Fruit fly (Drosophila melanogaster): ENCODE results near the gene mkg-p.

The mkg-p gene

dm6 chr3L:8398763-8399445 is 6.2 kb downstream of the mkg-p start (continued):
- TF ChIP-seq CG12219 (GFP tag; optimal IDR thresholded peaks at IDR 0.05), result no peak
- peak; percentile 16 for TF ChIP-seq nmo (GFP tag; optimal IDR thresholded peaks at IDR 0.05)
- TF ChIP-seq Myb (GFP tag; optimal IDR thresholded peaks at IDR 0.05), result no peak
- no peak for TF ChIP-seq klu (GFP tag; IDR thresholded peaks at IDR 0.05)
- 0 out of 2 replicates have a peak, but pooled peaks have one; percentile 15 for TF ChIP-seq esg (GFP tag; conservative IDR thresholded peaks at IDR 0.05)
- TF ChIP-seq Atf6 (GFP tag; IDR thresholded peaks at IDR 0.05), result no peak
- TF ChIP-seq unc-4 (GFP tag; IDR thresholded peaks at IDR 0.05; ENCODE audit: partially characterized antibody), result no peak
- TF ChIP-seq zen2 (GFP tag; IDR thresholded peaks at IDR 0.05; ENCODE audit: partially characterized antibody), result no peak
- 0 out of 3 replicates have a peak, but pooled peaks have one; percentile 36 for TF ChIP-seq otp (GFP tag; IDR thresholded peaks at IDR 0.05)
- no peak for TF ChIP-seq CG18599 (GFP tag; optimal IDR thresholded peaks at IDR 0.05)
- TF ChIP-seq sr (GFP tag; IDR thresholded peaks at IDR 0.05), result no peak
- no peak for TF ChIP-seq CG2678 (tag; optimal IDR thresholded peaks at IDR 0.05)
- no peak for TF ChIP-seq YL-1 (GFP tag; optimal IDR thresholded peaks at IDR 0.05)
- peak; percentile 29 to 41 for TF ChIP-seq Pdp1 (GFP tag; optimal IDR thresholded peaks at IDR 0.05)
- no peak for TF ChIP-seq E2f1 (GFP tag; IDR thresholded peaks at IDR 0.05)
- TF ChIP-seq CG16815 (GFP tag; optimal IDR thresholded peaks at IDR 0.05), result peak; percentile 49
- no peak for TF ChIP-seq Lpt (GFP tag; optimal IDR thresholded peaks at IDR 0.05)
- peak; percentile 34 for TF ChIP-seq CG30403 (GFP tag; optimal IDR thresholded peaks at IDR 0.05)
- TF ChIP-seq CG15011 (GFP tag; optimal IDR thresholded peaks at IDR 0.05), result no peak
- TF ChIP-seq zfh2 (GFP tag; optimal IDR thresholded peaks at IDR 0.05), result peak; percentile 29
- 0 out of 2 replicates have a peak, but pooled peaks have one; percentile 33 for TF ChIP-seq Rfx (GFP tag; IDR thresholded peaks at IDR 0.05)
- TF ChIP-seq CG3838 (GFP tag; optimal IDR thresholded peaks at IDR 0.05), result no peak
- no peak for TF ChIP-seq sima (GFP tag; optimal IDR thresholded peaks at IDR 0.05)
- TF ChIP-seq fd102C (GFP tag; optimal IDR thresholded peaks at IDR 0.05), result no peak
- TF ChIP-seq Opbp (GFP tag; IDR thresholded peaks at IDR 0.05; ENCODE audit: partially characterized antibody), result no peak
- TF ChIP-seq CG2199 (GFP tag; IDR thresholded peaks at IDR 0.05), result 0 out of 3 replicates have a peak, but pooled peaks have one; percentile 18
- no peak for TF ChIP-seq MESR4 (GFP tag; optimal IDR thresholded peaks at IDR 0.05)
- no peak for TF ChIP-seq Dp (GFP tag; optimal IDR thresholded peaks at IDR 0.05)
- TF ChIP-seq Usf (GFP tag; optimal IDR thresholded peaks at IDR 0.05), result no peak
- no peak for TF ChIP-seq CG18262 (tag; optimal IDR thresholded peaks at IDR 0.05)
- no peak for TF ChIP-seq grau (tag; optimal IDR thresholded peaks at IDR 0.05)
- TF ChIP-seq h (optimal IDR thresholded peaks at IDR 0.05), result no peak
- peak in 1 of 2 experiments; percentile 45 for TF ChIP-seq bsh (GFP tag; optimal IDR thresholded peaks at IDR 0.05)
- no peak for TF ChIP-seq insv (GFP tag; optimal IDR thresholded peaks at IDR 0.05)
- no peak for TF ChIP-seq ERR (GFP tag; optimal IDR thresholded peaks at IDR 0.05)
- no peak for TF ChIP-seq tup (GFP tag; optimal IDR thresholded peaks at IDR 0.05)
- no peak for TF ChIP-seq eve (GFP tag; optimal IDR thresholded peaks at IDR 0.05)
- TF ChIP-seq Lim3 (GFP tag; IDR thresholded peaks at IDR 0.05), result no peak
- TF ChIP-seq CG1233 (GFP tag; optimal IDR thresholded peaks at IDR 0.05), result no peak
- TF ChIP-seq HHEX (GFP tag; optimal IDR thresholded peaks at IDR 0.05), result no peak
- peak; percentile 5 for TF ChIP-seq CG1647 (GFP tag; optimal IDR thresholded peaks at IDR 0.05)
- TF ChIP-seq Hand (GFP tag; optimal IDR thresholded peaks at IDR 0.05), result no peak
- TF ChIP-seq pita (GFP tag; optimal IDR thresholded peaks at IDR 0.05), result no peak
- TF ChIP-seq CG11093 (GFP tag; IDR thresholded peaks at IDR 0.05), result peak; percentile 15; the same call in 1 of the 3 replicates
- TF ChIP-seq CG13424 (tag; optimal IDR thresholded peaks at IDR 0.05), result no peak
- TF ChIP-seq gt (GFP tag; IDR thresholded peaks at IDR 0.05), result no peak
- no peak for TF ChIP-seq Dip2 (GFP tag; IDR thresholded peaks at IDR 0.05)
- TF ChIP-seq gce (GFP tag; IDR thresholded peaks at IDR 0.05), result peak; percentile 9; the same call in 1 of the 3 replicates
- no peak for TF ChIP-seq grn (GFP tag; optimal IDR thresholded peaks at IDR 0.05)
- peak; percentile 4 for TF ChIP-seq pnt (GFP tag; optimal IDR thresholded peaks at IDR 0.05)

All from whole organism, embryonic.